Worm (Caenorhabditis elegans): ENCODE results near the gene C50F4.4.

Gene C50F4.4

DNA sequence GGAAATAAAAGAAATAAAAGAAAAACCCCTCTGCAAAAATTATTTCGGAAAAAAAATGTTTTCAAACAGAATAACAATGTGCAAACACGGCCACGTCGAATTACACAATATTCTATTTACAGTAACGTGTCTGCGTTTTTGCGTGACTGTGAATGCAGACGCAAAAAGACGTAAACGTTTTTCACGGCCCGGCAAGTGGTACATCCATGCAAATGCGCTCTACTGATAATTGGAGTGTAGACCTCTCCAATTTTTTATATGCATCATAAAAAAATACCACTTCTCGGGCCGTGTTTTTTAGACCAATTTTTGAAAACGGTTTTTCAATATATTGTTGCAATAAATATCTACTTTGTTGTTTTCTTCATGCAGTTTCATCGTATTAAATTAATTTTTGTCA is 12.9 kb downstream of the C50F4.4 start, which contains the start of gene nstp-10 (continued):
- peak; percentile 45 for TF ChIP-seq nhr-47 (tag; optimal IDR thresholded peaks at IDR 0.05)
- TF ChIP-seq mef-2 (tag; optimal IDR thresholded peaks at IDR 0.05), result no peak
- no peak for TF ChIP-seq ets-5 (GFP tag; IDR thresholded peaks at IDR 0.05)
- TF ChIP-seq egl-13 (tag; optimal IDR thresholded peaks at IDR 0.05), result no peak
- TF ChIP-seq sptf-1 (tag; optimal IDR thresholded peaks at IDR 0.05), result no peak
- no peak for TF ChIP-seq elt-2 (tag; optimal IDR thresholded peaks at IDR 0.05)
- TF ChIP-seq unc-86 (tag; optimal IDR thresholded peaks at IDR 0.05), result peak; percentile 35
- no peak for TF ChIP-seq zip-4 (GFP tag; optimal IDR thresholded peaks at IDR 0.05)
- TF ChIP-seq elt-3 (tag; optimal IDR thresholded peaks at IDR 0.05), result no peak
- no peak for TF ChIP-seq ceh-8 (GFP tag; optimal IDR thresholded peaks at IDR 0.05)
- peak; percentile 12 for TF ChIP-seq fos-1 (tag; optimal IDR thresholded peaks at IDR 0.05)
- TF ChIP-seq snu-23 (GFP tag; optimal IDR thresholded peaks at IDR 0.05), result peak; percentile 67
- no peak for TF ChIP-seq tlp-1 (tag; optimal IDR thresholded peaks at IDR 0.05)
- no peak for TF ChIP-seq vab-15 (tag; optimal IDR thresholded peaks at IDR 0.05)
- TF ChIP-seq snpc-4 (tag; optimal IDR thresholded peaks at IDR 0.05), result peak; percentile 4
- no peak for TF ChIP-seq ceh-63 (GFP tag; optimal IDR thresholded peaks at IDR 0.05)
- peak; percentile 31 for TF ChIP-seq C16A3.4 (tag; optimal IDR thresholded peaks at IDR 0.05)
- TF ChIP-seq ceh-90 (tag; optimal IDR thresholded peaks at IDR 0.05), result no peak
- TF ChIP-seq nhr-11 (tag; optimal IDR thresholded peaks at IDR 0.05), result no peak
- no peak for TF ChIP-seq unc-98 (GFP tag; IDR thresholded peaks at IDR 0.05)
- no peak for TF ChIP-seq aly-2 (tag; optimal IDR thresholded peaks at IDR 0.05)
- no peak for TF ChIP-seq nhr-85 (tag)
- TF ChIP-seq pqm-1 (tag; optimal IDR thresholded peaks at IDR 0.05), result no peak
- no peak for TF ChIP-seq hpl-2 (GFP tag; optimal IDR thresholded peaks at IDR 0.05)
- TF ChIP-seq lin-35 (GFP tag; optimal IDR thresholded peaks at IDR 0.05), result peak; percentile 57 to 69
- peak; percentile 67 for TF ChIP-seq lin-14 (GFP tag; optimal IDR thresholded peaks at IDR 0.05)
- TF ChIP-seq xbp-1 (tag; optimal IDR thresholded peaks at IDR 0.05), result peak; percentile 51
- no peak for TF ChIP-seq hlh-4 (tag; optimal IDR thresholded peaks at IDR 0.05)
- TF ChIP-seq F16B12.6 (tag; optimal IDR thresholded peaks at IDR 0.05), result peak; percentile 73
- no peak for TF ChIP-seq lir-3 (tag; optimal IDR thresholded peaks at IDR 0.05; ENCODE audit: poor library complexity)
- TF ChIP-seq C34B4.2 (tag; optimal IDR thresholded peaks at IDR 0.05), result no peak
- no peak for TF ChIP-seq fkh-4 (tag; optimal IDR thresholded peaks at IDR 0.05; ENCODE audit: borderline replicate concordance)
- peak; percentile 16 for TF ChIP-seq dsc-1 (tag; optimal IDR thresholded peaks at IDR 0.05)
- no peak for TF ChIP-seq mab-9 (GFP tag; IDR thresholded peaks at IDR 0.05)
- peak; percentile 16 for TF ChIP-seq lin-13 (GFP tag; optimal IDR thresholded peaks at IDR 0.05)

DNA sequence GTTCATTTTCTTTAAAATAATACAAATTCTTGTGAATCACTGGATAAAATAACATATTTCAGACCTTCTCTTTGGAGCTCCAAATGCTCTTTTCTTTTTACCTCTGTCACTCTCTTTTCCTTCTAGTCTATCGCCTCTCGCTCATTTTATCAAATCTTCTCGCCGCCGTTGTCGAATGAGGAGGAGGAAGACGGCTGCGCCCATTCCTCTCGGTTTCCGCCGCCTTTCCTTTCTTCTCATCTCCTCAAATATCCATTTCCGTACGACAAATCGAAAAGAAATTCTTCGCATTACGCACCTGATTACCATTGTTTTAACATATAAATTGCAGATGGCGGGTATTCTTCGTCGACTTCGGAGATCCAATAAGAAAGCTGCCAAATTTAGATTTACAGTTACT is 13.7 kb downstream of the C50F4.4 start, which contains the start of gene ehbp-1:
TSS of gene ehbp-1 (plus strand) at position 332 of the 400 bp plus-strand sequence.
- TF ChIP-seq lin-14 (GFP tag; optimal IDR thresholded peaks at IDR 0.05) (peak; percentile 80), snu-23 (GFP tag; optimal IDR thresholded peaks at IDR 0.05) (peak; percentile 1), lsy-2 (tag; optimal IDR thresholded peaks at IDR 0.05) (no peak), dsc-1 (tag; optimal IDR thresholded peaks at IDR 0.05) (no peak), nhr-47 (tag; optimal IDR thresholded peaks at IDR 0.05) (no peak), ceh-63 (GFP tag; optimal IDR thresholded peaks at IDR 0.05) (no peak), blmp-1 (tag; optimal IDR thresholded peaks at IDR 0.05) (peak; percentile 67), fkh-10 (GFP tag; optimal IDR thresholded peaks at IDR 0.05) (peak; percentile 58), egl-13 (tag; optimal IDR thresholded peaks at IDR 0.05) (peak; percentile 18), nhr-71 (tag; optimal IDR thresholded peaks at IDR 0.05) (peak; percentile 18), swsn-7 (tag; optimal IDR thresholded peaks at IDR 0.05) (peak; percentile 0)

DNA sequence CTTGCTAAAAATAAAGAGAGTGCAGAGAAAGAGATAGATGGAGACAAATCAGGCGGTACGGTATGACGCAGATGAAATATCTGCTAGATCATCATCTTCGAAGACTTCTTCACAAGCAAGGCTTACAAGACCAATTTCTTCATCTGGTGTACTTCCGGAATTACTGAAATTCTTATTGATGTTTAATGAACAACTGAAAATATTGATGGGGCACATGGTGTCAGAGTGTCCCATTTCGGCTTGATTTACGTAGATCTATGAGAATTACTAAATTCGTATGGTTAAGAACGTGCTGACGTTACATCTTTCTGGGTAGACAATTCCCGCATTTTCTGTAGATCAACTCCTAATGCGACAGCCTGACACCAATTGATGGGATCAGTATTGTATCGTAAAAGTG is 20.1 kb downstream of the C50F4.4 start:
- TF ChIP-seq efl-1 (optimal IDR thresholded peaks at IDR 0.05) (no peak), efl-1 (GFP tag; optimal IDR thresholded peaks at IDR 0.05 in 1 of 2) (peak in 1 of 2 experiments; percentile 25), ets-5 (GFP tag; IDR thresholded peaks at IDR 0.05) (no peak), xbp-1 (tag; optimal IDR thresholded peaks at IDR 0.05) (no peak), C04F5.9 (tag; optimal IDR thresholded peaks at IDR 0.05) (no peak), mdl-1 (tag; optimal IDR thresholded peaks at IDR 0.05) (no peak), irx-1 (tag; optimal IDR thresholded peaks at IDR 0.05) (no peak), unc-62 (GFP tag; optimal IDR thresholded peaks at IDR 0.05) (no peak)
